Worm (Caenorhabditis elegans): ENCODE measurements around the gene attf-5.

- TF ChIP-seq nhr-11 (tag; optimal IDR thresholded peaks at IDR 0.05) (no peak), unc-62 (GFP tag; optimal IDR thresholded peaks at IDR 0.05) (no peak), lin-39 (tag; optimal IDR thresholded peaks at IDR 0.05) (no peak), ama-1 (optimal IDR thresholded peaks at IDR 0.05) (no peak), jun-1 (tag; optimal IDR thresholded peaks at IDR 0.05) (no peak), egl-13 (tag; optimal IDR thresholded peaks at IDR 0.05) (no peak)
Measured at ce11 chrX:828603-829002, 40.5 kb downstream of the attf-5 start, which contains the start of gene wdr-54.

Measured in whole organism, L1 larva.